In the genomic region with DNA sequence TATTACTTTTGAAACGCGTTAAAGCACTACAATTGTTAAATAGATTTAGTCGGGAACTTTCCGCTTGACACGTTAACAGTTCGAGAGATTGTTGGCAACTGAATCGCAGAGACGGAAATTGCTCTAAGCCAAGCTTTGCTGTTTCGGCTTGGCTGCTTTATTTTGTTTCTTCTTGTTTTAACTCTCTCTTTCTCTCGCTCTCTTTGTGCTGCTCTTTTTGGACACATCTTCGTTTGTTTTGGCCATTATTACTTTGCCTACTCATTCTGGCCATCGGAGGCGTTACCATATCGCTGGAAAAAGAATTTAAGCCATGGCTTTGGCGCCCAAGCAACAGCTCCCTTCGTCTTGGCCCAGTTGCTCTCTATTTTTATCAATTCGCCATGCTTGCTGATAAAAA, we compare ENCODE assay signal across 2 fruit fly cellular contexts.
A peak's percentile ranks its signal among the peaks of the same experiment; 100 is the strongest.
TF ChIP-seq lines count a peak whose summit lies in the region.

A gene (minus strand): TSS at position 84 of the 400 bp plus-strand sequence.

TF ChIP-seq in whole organism, embryonic, 481 proteins besides CTCF, POLR2A, EP300 and RAD21 (continued from another document and continues in another):
- TF ChIP-seq CG12659 (GFP tag; optimal IDR thresholded peaks at IDR 0.05; lab: Kevin White, UChicago) (peak; percentile 0), pum (GFP tag; optimal IDR thresholded peaks at IDR 0.05; lab: Kevin White, UChicago) (no peak), oc (tag; optimal IDR thresholded peaks at IDR 0.05; lab: Kevin White, UChicago) (peak; percentile 14), scrt (GFP tag; optimal IDR thresholded peaks at IDR 0.05; lab: Kevin White, UChicago) (no peak), B-H2 (GFP tag; optimal IDR thresholded peaks at IDR 0.05; lab: Kevin White, UChicago) (no peak), Eip74EF (GFP tag; optimal IDR thresholded peaks at IDR 0.05; lab: Kevin White, UChicago) (peak in 1 of 2 experiments; percentile 7), slbo (GFP tag; IDR thresholded peaks at IDR 0.05; lab: Robert Waterston, UW) (no peak), dmrt99B (tag; optimal IDR thresholded peaks at IDR 0.05; lab: Kevin White, UChicago) (peak; percentile 7), CG18011 (GFP tag; optimal IDR thresholded peaks at IDR 0.05; lab: Kevin White, UChicago) (no peak), Opbp (GFP tag; IDR thresholded peaks at IDR 0.05; lab: Robert Waterston, UW; ENCODE audit: partially characterized antibody) (no peak), D19A (tag; optimal IDR thresholded peaks at IDR 0.05; lab: Kevin White, UChicago) (no peak), ci (GFP tag; IDR thresholded peaks at IDR 0.05; lab: Robert Waterston, UW) (0 out of 3 replicates have a peak, but pooled peaks have one; percentile 27), CG34224 (GFP tag; IDR thresholded peaks at IDR 0.05; lab: Robert Waterston, UW; ENCODE audit: partially characterized antibody) (peak; percentile 33; the same call in 1 of the 3 replicates), inv (GFP tag; IDR thresholded peaks at IDR 0.05; lab: Robert Waterston, UW; ENCODE audit: partially characterized antibody) (no peak), CG4328 (GFP tag; optimal IDR thresholded peaks at IDR 0.05; lab: Kevin White, UChicago) (no peak), Ravus (GFP tag; IDR thresholded peaks at IDR 0.05; lab: Robert Waterston, UW) (no peak), CG2199 (GFP tag; IDR thresholded peaks at IDR 0.05; lab: Robert Waterston, UW) (no peak), CG11398 (GFP tag; optimal IDR thresholded peaks at IDR 0.05; lab: Kevin White, UChicago) (no peak), CG12155 (GFP tag; optimal IDR thresholded peaks at IDR 0.05; lab: Kevin White, UChicago) (no peak), lbe (GFP tag; optimal IDR thresholded peaks at IDR 0.05; lab: Kevin White, UChicago) (peak; percentile 41), CG12299 (tag; optimal IDR thresholded peaks at IDR 0.05; lab: Kevin White, UChicago) (peak; percentile 15), Dp (GFP tag; optimal IDR thresholded peaks at IDR 0.05; lab: Kevin White, UChicago) (peak; percentile 81), Med (GFP tag; lab: Kevin White, UChicago) (peak; percentile 36), bcd (GFP tag; optimal IDR thresholded peaks at IDR 0.05; lab: Kevin White, UChicago) (no peak), caup (GFP tag; optimal IDR thresholded peaks at IDR 0.05; lab: Kevin White, UChicago; ENCODE audit: severe bottlenecking) (no peak), unpg (GFP tag; optimal IDR thresholded peaks at IDR 0.05; lab: Kevin White, UChicago) (no peak), Drgx (GFP tag; IDR thresholded peaks at IDR 0.05; lab: Robert Waterston, UW) (peak; percentile 62), E2f2 (GFP tag; IDR thresholded peaks at IDR 0.05; lab: Robert Waterston, UW) (peak; percentile 87), ac (GFP tag; optimal IDR thresholded peaks at IDR 0.05; lab: Kevin White, UChicago) (no peak), sqz (GFP tag; optimal IDR thresholded peaks at IDR 0.05; lab: Kevin White, UChicago) (peak; percentile 20), dm (GFP tag; optimal IDR thresholded peaks at IDR 0.05; lab: Kevin White, UChicago) (no peak), tin (GFP tag; optimal IDR thresholded peaks at IDR 0.05; lab: Kevin White, UChicago) (no peak), CG13624 (GFP tag; optimal IDR thresholded peaks at IDR 0.05; lab: Kevin White, UChicago) (peak; percentile 7), CG8281 (tag; optimal IDR thresholded peaks at IDR 0.05; lab: Kevin White, UChicago) (no peak), peb (GFP tag; IDR thresholded peaks at IDR 0.05; lab: Robert Waterston, UW) (no peak), sim (GFP tag; IDR thresholded peaks at IDR 0.05; lab: Robert Waterston, UW) (no peak), Jarid2 (GFP tag; optimal IDR thresholded peaks at IDR 0.05; lab: Kevin White, UChicago) (peak; percentile 73), CG9437 (GFP tag; optimal IDR thresholded peaks at IDR 0.05; lab: Kevin White, UChicago) (no peak), stwl (tag; optimal IDR thresholded peaks at IDR 0.05; lab: Kevin White, UChicago) (peak; percentile 8), CHES-1-like (GFP tag; optimal IDR thresholded peaks at IDR 0.05; lab: Kevin White, UChicago) (no peak), pzg (GFP tag; optimal IDR thresholded peaks at IDR 0.05; lab: Kevin White, UChicago) (peak; percentile 21), row (GFP tag; IDR thresholded peaks at IDR 0.05; lab: Robert Waterston, UW) (no peak), seq (GFP tag; IDR thresholded peaks at IDR 0.05; lab: Robert Waterston, UW) (no peak), CG11085 (GFP tag; IDR thresholded peaks at IDR 0.05; lab: Robert Waterston, UW) (no peak), nom (GFP tag; optimal IDR thresholded peaks at IDR 0.05; lab: Kevin White, UChicago) (peak; percentile 88), psq (GFP tag; optimal IDR thresholded peaks at IDR 0.05; lab: Kevin White, UChicago) (peak; percentile 98), bab2 (GFP tag; optimal IDR thresholded peaks at IDR 0.05; lab: Kevin White, UChicago) (no peak), CG13894 (tag; optimal IDR thresholded peaks at IDR 0.05; lab: Kevin White, UChicago) (no peak), chinmo (GFP tag; IDR thresholded peaks at IDR 0.05; lab: Robert Waterston, UW; ENCODE audit: partially characterized antibody) (0 out of 4 replicates have a peak, but pooled peaks have one; percentile 41), BtbVII (GFP tag; optimal IDR thresholded peaks at IDR 0.05; lab: Kevin White, UChicago) (no peak), CG14441 (GFP tag; IDR thresholded peaks at IDR 0.05; lab: Robert Waterston, UW) (no peak), gcm (GFP tag; optimal IDR thresholded peaks at IDR 0.05; lab: Kevin White, UChicago) (no peak), CG7963 (GFP tag; IDR thresholded peaks at IDR 0.05; lab: Robert Waterston, UW; ENCODE audit: partially characterized antibody) (no peak), cad (GFP tag; optimal IDR thresholded peaks at IDR 0.05; lab: Kevin White, UChicago) (no peak), gce (GFP tag; IDR thresholded peaks at IDR 0.05; lab: Robert Waterston, UW) (no peak), emc (GFP tag; optimal IDR thresholded peaks at IDR 0.05; lab: Kevin White, UChicago) (no peak), Dad (GFP tag; optimal IDR thresholded peaks at IDR 0.05; lab: Kevin White, UChicago) (no peak), twi (tag; optimal IDR thresholded peaks at IDR 0.05; lab: Kevin White, UChicago) (no peak), Antp (GFP tag; optimal IDR thresholded peaks at IDR 0.05; lab: Kevin White, UChicago) (no peak), kni (GFP tag; optimal IDR thresholded peaks at IDR 0.05; lab: Kevin White, UChicago) (peak; percentile 41), CG1233 (GFP tag; optimal IDR thresholded peaks at IDR 0.05; lab: Kevin White, UChicago) (no peak), Scr (GFP tag; IDR thresholded peaks at IDR 0.05; lab: Robert Waterston, UW; ENCODE audit: partially characterized antibody) (peak; percentile 24; the same call in 1 of the 2 replicates), CG32767 (GFP tag; IDR thresholded peaks at IDR 0.05; lab: Robert Waterston, UW) (no peak), CG32532 (GFP tag; IDR thresholded peaks at IDR 0.05; lab: Robert Waterston, UW) (no peak)

TF ChIP-seq in whole organism, prepupa, 60 proteins besides CTCF, POLR2A, EP300 and RAD21 (continued from another document):
- TF ChIP-seq CG31627 (GFP tag; optimal IDR thresholded peaks at IDR 0.05; lab: Kevin White, UChicago), result no peak
- peak; percentile 50 for TF ChIP-seq Sox102F (GFP tag; optimal IDR thresholded peaks at IDR 0.05; lab: Kevin White, UChicago)
- peak; percentile 40 for TF ChIP-seq CG3919 (GFP tag; optimal IDR thresholded peaks at IDR 0.05; lab: Kevin White, UChicago)
- no peak for TF ChIP-seq Eip93F (GFP tag; optimal IDR thresholded peaks at IDR 0.05; lab: Kevin White, UChicago)
- TF ChIP-seq CG8319 (GFP tag; optimal IDR thresholded peaks at IDR 0.05; lab: Kevin White, UChicago), result no peak
- peak; percentile 68 for TF ChIP-seq CG15336 (GFP tag; IDR thresholded peaks at IDR 0.05; lab: Robert Waterston, UW)
- peak; percentile 76; the same call in 2 of the 3 replicates for TF ChIP-seq eg (GFP tag; IDR thresholded peaks at IDR 0.05; lab: Robert Waterston, UW)
- peak; percentile 66; the same call in 2 of the 3 replicates for TF ChIP-seq CG8119 (GFP tag; IDR thresholded peaks at IDR 0.05; lab: Robert Waterston, UW)
- TF ChIP-seq OdsH (GFP tag; optimal IDR thresholded peaks at IDR 0.05; lab: Kevin White, UChicago), result no peak
- no peak for TF ChIP-seq topi (GFP tag; optimal IDR thresholded peaks at IDR 0.05; lab: Kevin White, UChicago)
- TF ChIP-seq Hr39 (GFP tag; optimal IDR thresholded peaks at IDR 0.05; lab: Kevin White, UChicago), result no peak
- TF ChIP-seq CG11762 (GFP tag; optimal IDR thresholded peaks at IDR 0.05; lab: Kevin White, UChicago; ENCODE audit: insufficient read depth), result peak; percentile 17
- peak; percentile 2 for TF ChIP-seq Sox14 (GFP tag; optimal IDR thresholded peaks at IDR 0.05; lab: Kevin White, UChicago)
- no peak for TF ChIP-seq Sox15 (GFP tag; optimal IDR thresholded peaks at IDR 0.05; lab: Kevin White, UChicago)
- TF ChIP-seq CG10669 (GFP tag; optimal IDR thresholded peaks at IDR 0.05; lab: Kevin White, UChicago), result peak; percentile 45
- peak; percentile 23 for TF ChIP-seq CG3032 (tag; optimal IDR thresholded peaks at IDR 0.05; lab: Kevin White, UChicago)
- peak; percentile 68 to 81 for TF ChIP-seq ss (GFP tag; optimal IDR thresholded peaks at IDR 0.05; lab: Kevin White, UChicago)
- peak; percentile 12 for TF ChIP-seq CG34406 (GFP tag; optimal IDR thresholded peaks at IDR 0.05; lab: Kevin White, UChicago)
- peak; percentile 19 for TF ChIP-seq esn (GFP tag; optimal IDR thresholded peaks at IDR 0.05; lab: Kevin White, UChicago)
- TF ChIP-seq CG9139 (GFP tag; optimal IDR thresholded peaks at IDR 0.05; lab: Kevin White, UChicago), result peak; percentile 83
- no peak for TF ChIP-seq svp (GFP tag; lab: Kevin White, UChicago)
- TF ChIP-seq fd59A (GFP tag; optimal IDR thresholded peaks at IDR 0.05; lab: Kevin White, UChicago), result peak; percentile 8
